Worm (Caenorhabditis elegans): Measurements from ENCODE around the gene C08E3.13.

C08E3.13 gene

DNA sequence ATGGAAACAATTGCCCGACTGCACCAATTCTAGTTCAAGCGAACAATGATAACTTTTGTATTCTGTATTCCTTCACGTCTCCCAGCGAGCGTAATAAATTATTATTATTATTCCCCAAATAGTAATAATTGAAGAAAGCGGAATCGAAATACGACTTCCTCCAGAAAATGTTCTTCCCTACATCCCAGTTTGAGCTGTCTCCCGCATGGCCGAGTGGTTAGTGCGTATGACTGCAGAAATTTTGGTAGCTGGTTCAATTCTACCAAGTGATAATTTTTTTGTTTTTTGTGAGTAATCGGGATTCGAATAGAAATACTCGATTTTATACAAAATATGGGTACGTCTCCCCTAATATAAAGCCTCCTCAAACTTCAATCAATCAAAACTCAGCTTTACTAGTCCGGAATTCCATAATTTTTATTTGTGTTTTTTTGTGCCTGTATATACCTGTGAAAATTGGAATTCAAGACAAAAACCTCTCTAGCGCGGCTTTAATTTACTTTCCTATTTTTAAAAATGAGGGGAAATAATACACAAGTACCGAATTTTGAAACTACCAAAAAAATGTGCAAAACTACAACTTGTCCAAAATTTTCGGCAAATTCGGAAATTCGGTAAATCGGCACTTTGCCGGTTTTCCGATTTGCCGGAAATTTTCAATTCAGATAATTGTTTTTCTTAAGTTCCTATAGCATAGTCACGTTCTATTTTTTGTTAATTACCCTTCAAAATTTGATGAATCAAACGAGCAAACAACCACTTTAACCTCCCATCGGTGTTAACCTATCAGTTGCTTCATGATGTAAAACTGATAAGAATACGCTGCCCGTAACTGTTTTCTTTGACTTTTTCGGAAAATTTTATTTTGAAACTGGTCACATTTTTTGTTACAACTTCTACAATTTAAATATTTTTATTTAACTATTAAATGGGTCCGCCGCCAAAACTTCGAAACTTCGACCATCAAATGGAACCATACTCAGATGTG lies 34.7 kb downstream of the C08E3.13 start, which contains the start of gene bath-46:
bath-46 (plus strand) TSS at position 806 of the 988 bp plus-strand sequence.
- TF ChIP-seq med-1 (GFP tag; optimal IDR thresholded peaks at IDR 0.05; ENCODE audit: insufficient read depth), result no peak
- TF ChIP-seq flt-1 (GFP tag; IDR thresholded peaks at IDR 0.05), result no peak
- TF ChIP-seq cog-1 (tag; optimal IDR thresholded peaks at IDR 0.05), result no peak
- TF ChIP-seq ztf-23 (GFP tag; IDR thresholded peaks at IDR 0.05), result no peak
- no peak for TF ChIP-seq T22C8.4 (GFP tag; IDR thresholded peaks at IDR 0.05)

DNA sequence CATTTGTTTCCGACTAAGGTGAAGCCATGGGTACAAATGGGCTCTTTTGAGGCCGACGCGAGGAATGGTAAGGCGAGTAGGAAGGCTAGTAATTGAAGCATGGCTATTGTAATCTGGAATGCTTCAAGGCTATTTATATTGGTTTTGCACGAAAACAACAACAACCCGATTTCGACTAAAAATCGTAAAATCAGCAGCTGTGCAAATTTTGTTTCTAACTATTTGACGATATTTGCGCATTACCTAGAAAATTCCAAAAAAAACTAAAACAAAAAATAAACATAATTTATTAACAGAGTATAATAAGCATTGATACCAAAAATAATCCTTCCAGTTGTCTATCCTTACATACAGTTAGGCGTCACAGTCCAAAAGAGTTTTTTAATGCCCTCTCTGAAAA lies 37.0 kb downstream of the C08E3.13 start, which contains the start of gene clec-20:
clec-20 (minus strand) TSS at position 101 of the 400 bp plus-strand sequence.
- TF ChIP-seq klf-2 (GFP tag; conservative IDR thresholded peaks at IDR 0.05) (no peak), tab-1 (GFP tag; IDR thresholded peaks at IDR 0.05) (no peak), med-1 (GFP tag; optimal IDR thresholded peaks at IDR 0.05; ENCODE audit: insufficient read depth) (no peak), ztf-23 (GFP tag; IDR thresholded peaks at IDR 0.05) (no peak), cog-1 (tag; optimal IDR thresholded peaks at IDR 0.05) (no peak), ref-1 (GFP tag; conservative IDR thresholded peaks at IDR 0.05) (no peak), T22C8.4 (GFP tag; IDR thresholded peaks at IDR 0.05) (no peak), flt-1 (GFP tag; IDR thresholded peaks at IDR 0.05) (no peak), ztf-29 (GFP tag; IDR thresholded peaks at IDR 0.05) (no peak)

DNA sequence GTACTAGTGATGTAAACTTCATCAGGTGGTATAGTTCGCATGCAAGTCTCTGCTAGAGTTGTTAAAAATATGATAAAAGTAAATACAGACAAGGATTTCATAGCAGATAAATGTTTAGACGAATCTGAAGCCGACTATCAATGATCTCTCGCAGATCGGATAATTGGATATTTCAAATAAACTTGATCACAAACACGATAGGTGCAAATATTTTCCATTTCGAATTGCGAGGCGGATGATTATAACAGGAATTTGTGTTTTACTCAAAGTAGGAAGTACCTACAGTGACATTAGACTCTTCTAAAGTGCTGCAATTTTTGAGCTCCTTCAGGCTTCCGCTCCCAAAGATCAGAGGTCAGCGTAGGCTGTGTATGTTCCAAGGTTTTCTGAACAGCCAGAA lies 42.3 kb downstream of the C08E3.13 start, which contains the start of gene T07H3.7:
T07H3.7 (minus strand) TSS at position 101 of the 400 bp plus-strand sequence.
- TF ChIP-seq klf-2 (GFP tag; conservative IDR thresholded peaks at IDR 0.05) (no peak), ztf-29 (GFP tag; IDR thresholded peaks at IDR 0.05) (no peak), tab-1 (GFP tag; IDR thresholded peaks at IDR 0.05) (no peak), ref-1 (GFP tag; conservative IDR thresholded peaks at IDR 0.05) (no peak), med-1 (GFP tag; optimal IDR thresholded peaks at IDR 0.05; ENCODE audit: insufficient read depth) (no peak), T22C8.4 (GFP tag; IDR thresholded peaks at IDR 0.05) (no peak), flt-1 (GFP tag; IDR thresholded peaks at IDR 0.05) (no peak), ztf-23 (GFP tag; IDR thresholded peaks at IDR 0.05) (no peak), cog-1 (tag; optimal IDR thresholded peaks at IDR 0.05) (no peak)

DNA sequence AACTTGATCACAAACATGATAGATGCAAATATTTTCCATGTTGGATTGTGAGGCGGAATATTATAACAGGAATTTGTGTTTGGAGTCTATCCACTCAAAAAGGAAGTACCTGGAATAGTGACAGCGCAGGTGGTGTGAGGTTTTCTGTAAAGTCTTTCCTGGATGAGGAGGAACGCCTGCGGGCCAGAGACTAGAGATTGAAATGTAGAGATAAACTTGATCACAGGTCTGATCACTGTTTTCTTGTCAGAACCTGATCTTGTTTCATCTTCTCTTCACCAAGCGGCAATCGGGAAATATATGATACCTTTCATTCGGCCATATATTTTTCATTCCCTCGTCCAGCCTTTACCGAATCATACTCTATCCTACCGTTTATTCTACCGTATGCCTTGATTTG lies 45.8 kb downstream of the C08E3.13 start, which contains the start of gene T07H3.8:
T07H3.8 (plus strand) TSS at position 301 of the 400 bp plus-strand sequence.
- TF ChIP-seq med-1 (GFP tag; optimal IDR thresholded peaks at IDR 0.05; ENCODE audit: insufficient read depth) (no peak), cog-1 (tag; optimal IDR thresholded peaks at IDR 0.05) (no peak), ref-1 (GFP tag; conservative IDR thresholded peaks at IDR 0.05) (no peak), klf-2 (GFP tag; conservative IDR thresholded peaks at IDR 0.05) (no peak), ztf-23 (GFP tag; IDR thresholded peaks at IDR 0.05) (no peak), T22C8.4 (GFP tag; IDR thresholded peaks at IDR 0.05) (no peak), ztf-29 (GFP tag; IDR thresholded peaks at IDR 0.05) (no peak), flt-1 (GFP tag; IDR thresholded peaks at IDR 0.05) (no peak), tab-1 (GFP tag; IDR thresholded peaks at IDR 0.05) (no peak)

DNA sequence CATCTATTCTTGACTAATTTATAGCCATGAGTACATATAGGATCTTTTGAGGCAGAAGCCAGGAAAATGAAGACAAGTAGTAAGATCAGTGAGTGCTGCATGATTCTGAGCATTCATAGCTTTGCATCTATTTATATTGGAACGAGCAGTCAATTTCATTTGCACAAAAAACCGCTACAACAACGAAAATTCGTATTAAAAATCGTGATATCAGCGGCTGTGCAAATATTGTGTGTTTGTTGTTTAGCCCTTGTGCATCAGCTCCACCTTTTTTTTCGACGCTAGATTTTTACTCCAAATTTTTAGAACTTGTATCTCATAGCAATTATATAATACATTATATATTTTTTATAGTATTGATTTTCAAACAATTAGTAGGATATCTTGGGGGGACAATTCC lies 48.0 kb downstream of the C08E3.13 start, which contains the start of gene clec-21:
clec-21 (minus strand) TSS at position 101 of the 400 bp plus-strand sequence.
- TF ChIP-seq klf-2 (GFP tag; conservative IDR thresholded peaks at IDR 0.05) (no peak), ztf-29 (GFP tag; IDR thresholded peaks at IDR 0.05) (no peak), ref-1 (GFP tag; conservative IDR thresholded peaks at IDR 0.05) (no peak), med-1 (GFP tag; optimal IDR thresholded peaks at IDR 0.05; ENCODE audit: insufficient read depth) (no peak), T22C8.4 (GFP tag; IDR thresholded peaks at IDR 0.05) (no peak), tab-1 (GFP tag; IDR thresholded peaks at IDR 0.05) (no peak), cog-1 (tag; optimal IDR thresholded peaks at IDR 0.05) (no peak), flt-1 (GFP tag; IDR thresholded peaks at IDR 0.05) (no peak), ztf-23 (GFP tag; IDR thresholded peaks at IDR 0.05) (no peak)

All from whole organism, midembryonic.